Worm (Caenorhabditis elegans) whole organism, L4 larva: Measurements from ENCODE around the gene ZK688.11.

ENCODE experiments used
- R02D3.7 ChIP-seq: fragments of 150-350 bp; sonication (generic microtip); optimal IDR thresholded peaks from 3 replicates; lab custom pipeline; 2014; ENCODE audit warnings: missing biosample characterization, missing genetic modification characterization
- nhr-102 ChIP-seq: sonication (generic microtip); optimal IDR thresholded peaks from 2 replicates; lab custom pipeline; 2016; ENCODE audit warnings: mild to moderate bottlenecking, missing genetic modification characterization, moderate library complexity, missing compliant biosample characterization
- nhr-28 ChIP-seq: fragments of 150-350 bp; optimal IDR thresholded peaks from 2 replicates; lab custom pipeline; 2014; ENCODE audit warnings: missing biosample characterization, missing genetic modification characterization
- nhr-76 ChIP-seq: fragments of 150-350 bp; optimal IDR thresholded peaks from 2 replicates; lab custom pipeline; 2014; ENCODE audit warnings: missing biosample characterization, missing genetic modification characterization
- rbr-2 ChIP-seq: sonication (generic microtip); optimal IDR thresholded peaks from 2 replicates; lab custom pipeline; 2016; ENCODE audit warnings: missing genotype, missing genetic modification characterization, missing compliant biosample characterization
- skn-1 ChIP-seq: fragments of 150-350 bp; optimal IDR thresholded peaks from 2 replicates; lab custom pipeline; 2014; ENCODE audit warnings: missing biosample characterization, missing genetic modification characterization
- snpc-4 ChIP-seq: fragments of 150-350 bp; optimal IDR thresholded peaks from 2 replicates; lab custom pipeline; 2014; ENCODE audit warnings: missing biosample characterization, missing genetic modification characterization
- spr-3 ChIP-seq: fragments of 200-800 bp; sonication (Bioruptor generic); optimal IDR thresholded peaks from 2 replicates; lab custom pipeline; 2018; ENCODE audit warnings: mild to moderate bottlenecking, missing genetic modification characterization, missing compliant biosample characterization

DNA sequence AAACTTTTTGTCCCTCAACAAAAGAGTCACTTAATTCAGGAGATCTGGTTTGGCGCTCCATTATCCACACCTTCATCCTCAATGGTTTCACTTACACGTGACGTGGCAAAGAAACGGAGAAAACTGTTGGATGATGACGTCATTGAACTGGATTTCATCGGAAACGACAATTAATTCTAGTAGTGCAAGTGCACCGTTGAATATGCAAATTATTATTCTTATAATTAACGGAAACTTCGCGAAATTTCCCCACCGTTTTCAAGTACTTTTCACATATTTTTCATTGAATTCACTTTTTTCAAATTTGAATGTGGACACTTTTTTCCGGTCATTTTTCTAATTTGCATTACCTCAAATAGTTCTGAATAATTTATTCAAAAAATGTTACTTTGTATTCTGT lies 24.5 kb upstream of the ZK688.11 start, which contains the start of gene ZK688.1:
- TF ChIP-seq R02D3.7 (no peak), snpc-4 (tag; lab: Kevin White, UChicago) (no peak), nhr-28 (no peak), nhr-76 (tag; lab: Kevin White, UChicago) (no peak), spr-3 (GFP tag; lab: Kevin White, UChicago) (no peak), skn-1 (tag; lab: Kevin White, UChicago) (no peak), rbr-2 (tag; lab: Kevin White, UChicago) (no peak), nhr-102 (no peak)
